Worm (Caenorhabditis elegans) whole organism, dauer: ENCODE data around the gene gei-15.

Source experiments
- unc-62 ChIP-seq: sonication (generic microtip); optimal IDR thresholded peaks from 2 replicates; lab custom pipeline; 2017; ENCODE audit warnings: missing biosample characterization, missing genetic modification reagents, missing genetic modification characterization

The gei-15 gene

ce11 chrX:6835166-6835565 lies 12.1 kb upstream of the gei-15 start, which contains the start of gene F41B4.2:
TSS of gene F41B4.2 (minus strand) at chrX:6835266.
- no peak for TF ChIP-seq unc-62 (GFP tag; lab: Kevin White, UChicago)

- TF ChIP-seq unc-62 (GFP tag; lab: Kevin White, UChicago) = no peak
Observed at ce11 chrX:6825840-6826239, 2.8 kb upstream of the gei-15 start, which contains the start of gene F41B4.1. TSS of gene F41B4.1 (minus strand) at chrX:6825862.

ce11 chrX:6822552-6822951 lies 516 bp downstream of the gei-15 start:
- no peak for TF ChIP-seq unc-62 (GFP tag; lab: Kevin White, UChicago)

- TF ChIP-seq unc-62 (GFP tag; lab: Kevin White, UChicago) = no peak
Observed at ce11 chrX:6819633-6820032, 3.4 kb downstream of the gei-15 start.

ce11 chrX:6819135-6819534 lies 3.9 kb downstream of the gei-15 start:
- no peak for TF ChIP-seq unc-62 (GFP tag; lab: Kevin White, UChicago)

ce11 chrX:6818036-6818488 lies 5.0 kb downstream of the gei-15 start, which contains the start of gene dhs-28:
TSS of gene dhs-28 (plus strand) at chrX:6818438.
- no peak for TF ChIP-seq unc-62 (GFP tag; lab: Kevin White, UChicago)

ce11 chrX:6813025-6813424 lies 10.0 kb downstream of the gei-15 start:
- no peak for TF ChIP-seq unc-62 (GFP tag; lab: Kevin White, UChicago)

- no peak for TF ChIP-seq unc-62 (GFP tag; lab: Kevin White, UChicago)
Observed at ce11 chrX:6808640-6809039, 14.4 kb downstream of the gei-15 start.

ce11 chrX:6808239-6808638 lies 14.8 kb downstream of the gei-15 start:
- TF ChIP-seq unc-62 (GFP tag; lab: Kevin White, UChicago) = no peak

- TF ChIP-seq unc-62 (GFP tag; lab: Kevin White, UChicago) = no peak
Observed at ce11 chrX:6807137-6807861, 15.8 kb downstream of the gei-15 start.

ce11 chrX:6806463-6806862 lies 16.6 kb downstream of the gei-15 start, which contains the start of gene atg-2:
TSS of gene atg-2 (plus strand) at chrX:6806763.
- no peak for TF ChIP-seq unc-62 (GFP tag; lab: Kevin White, UChicago)

ce11 chrX:6805427-6805826 lies 17.6 kb downstream of the gei-15 start:
- TF ChIP-seq unc-62 (GFP tag; lab: Kevin White, UChicago) = no peak

ce11 chrX:6804857-6805256 lies 18.2 kb downstream of the gei-15 start:
- TF ChIP-seq unc-62 (GFP tag; lab: Kevin White, UChicago) = no peak

ce11 chrX:6804405-6804804 lies 18.7 kb downstream of the gei-15 start:
- TF ChIP-seq unc-62 (GFP tag; lab: Kevin White, UChicago) = no peak

ce11 chrX:6801546-6801945 lies 21.5 kb downstream of the gei-15 start:
- TF ChIP-seq unc-62 (GFP tag; lab: Kevin White, UChicago) = no peak

- TF ChIP-seq unc-62 (GFP tag; lab: Kevin White, UChicago) = no peak
Observed at ce11 chrX:6799776-6800175, 23.3 kb downstream of the gei-15 start, which contains the start of gene M03A8.3. TSS of gene M03A8.3 (plus strand) at chrX:6800053.
